Worm (Caenorhabditis elegans) whole organism, L4 larva: Measurements from ENCODE around the gene srsx-15.

Experiments
- R02D3.7 ChIP-seq: fragments of 150-350 bp; sonication (generic microtip); optimal IDR thresholded peaks from 3 replicates; lab custom pipeline; 2014; ENCODE audit warnings: missing biosample characterization, missing genetic modification characterization
- Y75B8A.6 ChIP-seq: fragments of 200-800 bp; sonication (Bioruptor generic); IDR thresholded peaks from 2 replicates; pipeline ENCODE4 v1.3.6; 2022; ENCODE audit warnings: missing genetic modification reagents, missing genetic modification characterization, missing compliant biosample characterization
- ZK546.5 ChIP-seq, 2 experiments: sonication (generic microtip); optimal IDR thresholded peaks; 2 replicates each; lab custom pipeline; 2017; ENCODE audit warnings: missing biosample characterization in 2 of 2, missing genetic modification characterization in 2 of 2
- aly-2 ChIP-seq: sonication (generic microtip); optimal IDR thresholded peaks from 2 replicates; lab custom pipeline; 2018; ENCODE audit warnings: missing biosample characterization, missing genetic modification characterization
- ceh-28 ChIP-seq: fragments of 150-350 bp; optimal IDR thresholded peaks from 2 replicates; lab custom pipeline; 2014; ENCODE audit warnings: missing biosample characterization, missing genetic modification reagents, missing genetic modification characterization
- cey-2 ChIP-seq: sonication (generic microtip); optimal IDR thresholded peaks from 3 replicates; lab custom pipeline; 2017; ENCODE audit warnings: missing genetic modification characterization, mild to moderate bottlenecking, missing compliant biosample characterization, antibody characterized with exemption, borderline replicate concordance; ENCODE audit not compliant: insufficient read depth
- daf-12 ChIP-seq: fragments of 150-350 bp; optimal IDR thresholded peaks from 2 replicates; lab custom pipeline; 2014; ENCODE audit warnings: missing biosample characterization, missing genetic modification reagents, missing genetic modification characterization
- dpl-1 ChIP-seq: fragments of 150-350 bp; optimal IDR thresholded peaks from 2 replicates; lab custom pipeline; 2014; ENCODE audit warnings: missing biosample characterization, missing genetic modification reagents, missing genetic modification characterization
- gei-8 ChIP-seq: fragments of 200-800 bp; sonication (Bioruptor generic); optimal IDR thresholded peaks from 2 replicates; lab custom pipeline; 2018; ENCODE audit warnings: mild to moderate bottlenecking, missing genetic modification characterization, missing compliant biosample characterization
- hlh-30 ChIP-seq: sonication (generic microtip); optimal IDR thresholded peaks from 2 replicates; lab custom pipeline; 2017; ENCODE audit warnings: antibody characterized with exemption, mild to moderate bottlenecking, missing genetic modification characterization, missing compliant biosample characterization; ENCODE audit not compliant: insufficient read depth
- mdl-1 ChIP-seq, 2 experiments: fragments of 150-350 bp in 1 of 2; sonication (generic microtip) in 1 of 2; optimal IDR thresholded peaks; 2 replicates each; lab custom pipeline; 2014 to 2017; ENCODE audit warnings: missing biosample characterization in 2 of 2, missing genetic modification characterization in 2 of 2
- nhr-25 ChIP-seq: sonication (generic microtip); optimal IDR thresholded peaks from 2 replicates; lab custom pipeline; 2017; ENCODE audit warnings: missing genetic modification characterization, mild to moderate bottlenecking, missing compliant biosample characterization, antibody characterized with exemption, moderate library complexity, borderline replicate concordance; ENCODE audit not compliant: insufficient read depth
- snpc-1.2 ChIP-seq: fragments of 200-800 bp; sonication (Bioruptor generic); IDR thresholded peaks from 2 replicates; pipeline ENCODE4 v1.3.6; 2022; ENCODE audit warnings: missing genetic modification reagents, missing genetic modification characterization, missing compliant biosample characterization
- snpc-4 ChIP-seq: fragments of 150-350 bp; optimal IDR thresholded peaks from 2 replicates; lab custom pipeline; 2014; ENCODE audit warnings: missing biosample characterization, missing genetic modification characterization

DNA sequence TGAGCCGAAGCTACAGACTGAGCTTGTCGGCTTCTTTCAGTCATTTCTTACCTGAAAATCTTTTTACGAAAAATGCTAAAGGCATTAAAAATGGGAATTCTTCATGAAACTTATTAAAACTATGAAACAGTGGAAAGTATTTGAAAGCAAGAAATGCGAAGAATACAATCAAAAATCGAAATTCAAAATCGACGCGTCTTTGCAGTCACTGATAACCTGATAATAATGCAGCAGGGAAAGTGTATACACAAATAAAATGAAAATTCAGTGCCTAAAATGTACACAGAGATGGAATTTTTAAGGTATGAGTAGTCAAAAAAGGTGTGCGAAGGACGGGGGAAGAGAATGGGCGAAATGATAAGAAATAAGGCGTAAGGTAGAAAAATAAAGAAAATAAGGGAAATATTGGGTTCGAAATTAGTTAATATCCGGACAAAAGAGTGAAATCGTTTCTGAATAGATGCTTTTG lies 9.0 kb downstream of the srsx-15 start, which contains the start of gene C39H7.4:
- no peak for TF ChIP-seq mdl-1 (tag; optimal IDR thresholded peaks at IDR 0.05; lab: Kevin White, UChicago)
- TF ChIP-seq hlh-30 (tag; lab: Kevin White, UChicago) = no peak
- no peak for TF ChIP-seq snpc-4 (tag; lab: Kevin White, UChicago)
- no peak for TF ChIP-seq nhr-25 (tag; lab: Kevin White, UChicago)
- no peak for TF ChIP-seq R02D3.7
- no peak for TF ChIP-seq ceh-28 (tag; lab: Kevin White, UChicago)
- no peak for TF ChIP-seq dpl-1 (GFP tag; lab: Kevin White, UChicago)
- no peak for TF ChIP-seq gei-8 (GFP tag; lab: Kevin White, UChicago)
- no peak for TF ChIP-seq snpc-1.2 (GFP tag; lab: Robert Waterston, UW)
- TF ChIP-seq ZK546.5 (tag; optimal IDR thresholded peaks at IDR 0.05; lab: Kevin White, UChicago) = no peak
- TF ChIP-seq daf-12 = no peak
- no peak for TF ChIP-seq aly-2 (tag; lab: Kevin White, UChicago)
- no peak for TF ChIP-seq cey-2 (tag; lab: Kevin White, UChicago)
- no peak for TF ChIP-seq Y75B8A.6
